Fruit fly (Drosophila melanogaster): Measurements from ENCODE around the gene CG3213.

Gene CG3213

DNA sequence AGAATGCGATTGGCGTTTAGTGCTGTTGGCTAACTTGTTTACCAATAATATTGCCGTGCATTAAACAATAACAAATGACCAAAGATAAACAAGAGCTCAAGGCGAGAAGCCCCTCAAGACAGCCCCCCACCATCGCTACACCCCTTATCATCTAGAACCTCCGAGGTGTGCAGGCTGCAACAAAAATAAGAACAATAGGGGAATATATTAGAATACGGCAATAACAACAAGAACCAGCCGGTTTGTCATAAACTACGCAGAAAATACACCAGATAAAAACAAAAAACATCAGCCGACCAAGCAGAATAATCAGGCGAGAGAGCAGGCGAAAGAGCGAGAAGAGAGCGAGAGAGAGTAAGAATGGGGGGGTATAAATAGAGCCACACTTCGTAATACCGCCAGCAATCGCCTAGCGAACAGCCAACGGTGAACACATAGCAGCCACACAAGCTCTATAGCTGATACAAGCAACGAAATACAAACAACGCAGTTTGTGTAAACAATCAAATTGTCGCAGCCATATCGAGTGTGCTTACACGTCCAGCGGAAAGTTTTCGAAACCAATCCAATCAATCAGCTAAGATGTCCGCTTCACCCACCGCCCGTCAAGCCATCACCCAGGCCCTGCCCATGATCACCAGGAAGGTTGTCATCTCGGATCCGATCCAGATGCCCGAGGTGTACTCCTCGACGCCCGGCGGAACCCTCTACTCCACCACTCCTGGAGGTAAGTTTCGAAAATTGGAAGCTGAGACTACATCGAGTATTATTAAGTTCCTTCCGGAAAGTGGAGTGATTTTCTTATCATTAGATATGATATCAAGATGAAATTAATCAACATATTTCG is 41.2 kb downstream of the CG3213 start, which contains the start of gene Thor (continued):
- TF ChIP-seq pan (optimal IDR thresholded peaks at IDR 0.05) (no peak), CrebA (GFP tag; optimal IDR thresholded peaks at IDR 0.05; ENCODE audit: borderline replicate concordance) (peak; percentile 59), CG32264 (GFP tag; optimal IDR thresholded peaks at IDR 0.05) (no peak), dmrt93B (GFP tag; optimal IDR thresholded peaks at IDR 0.05) (no peak)

DNA sequence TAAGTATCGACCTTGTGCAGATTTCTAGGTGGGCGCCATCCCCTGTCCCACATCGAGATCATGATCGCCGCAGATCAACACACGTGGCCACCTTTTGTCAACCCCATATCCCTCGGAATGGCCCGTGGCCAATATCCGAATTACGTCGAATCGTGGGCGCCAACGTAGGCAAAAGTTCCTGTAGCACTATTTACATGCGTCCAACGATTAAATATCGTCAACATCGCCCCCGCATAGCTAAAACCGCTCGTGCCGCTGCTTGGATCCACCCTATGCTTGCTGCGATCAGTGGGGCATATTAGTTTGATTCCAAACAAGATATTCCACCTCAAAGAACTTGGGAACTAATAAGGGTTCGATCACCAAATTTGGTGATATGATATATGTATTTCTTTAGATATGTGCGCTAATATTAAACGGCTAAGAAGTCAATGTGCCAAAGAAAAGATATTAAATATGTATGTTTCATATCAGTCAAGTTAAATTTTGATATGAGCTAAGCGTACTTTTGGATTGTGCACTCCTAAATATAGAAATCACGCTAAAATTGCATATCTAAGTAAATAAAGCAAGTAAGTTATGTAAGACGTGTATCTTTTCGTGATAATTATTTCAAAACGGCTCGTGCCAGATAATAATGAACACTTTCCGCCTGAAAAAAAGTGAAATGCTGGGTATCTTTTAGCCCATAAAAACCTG is 42.2 kb downstream of the CG3213 start:
- TF ChIP-seq Hr83 (GFP tag; optimal IDR thresholded peaks at IDR 0.05; ENCODE audit: poor library complexity, severe bottlenecking), result no peak
- peak in 1 of 2 experiments; percentile 1 for TF ChIP-seq foxo (GFP tag; optimal IDR thresholded peaks at IDR 0.05)
- peak; percentile 10 for TF ChIP-seq woc (GFP tag; optimal IDR thresholded peaks at IDR 0.05)
- TF ChIP-seq sv (GFP tag; optimal IDR thresholded peaks at IDR 0.05), result peak; percentile 2

DNA sequence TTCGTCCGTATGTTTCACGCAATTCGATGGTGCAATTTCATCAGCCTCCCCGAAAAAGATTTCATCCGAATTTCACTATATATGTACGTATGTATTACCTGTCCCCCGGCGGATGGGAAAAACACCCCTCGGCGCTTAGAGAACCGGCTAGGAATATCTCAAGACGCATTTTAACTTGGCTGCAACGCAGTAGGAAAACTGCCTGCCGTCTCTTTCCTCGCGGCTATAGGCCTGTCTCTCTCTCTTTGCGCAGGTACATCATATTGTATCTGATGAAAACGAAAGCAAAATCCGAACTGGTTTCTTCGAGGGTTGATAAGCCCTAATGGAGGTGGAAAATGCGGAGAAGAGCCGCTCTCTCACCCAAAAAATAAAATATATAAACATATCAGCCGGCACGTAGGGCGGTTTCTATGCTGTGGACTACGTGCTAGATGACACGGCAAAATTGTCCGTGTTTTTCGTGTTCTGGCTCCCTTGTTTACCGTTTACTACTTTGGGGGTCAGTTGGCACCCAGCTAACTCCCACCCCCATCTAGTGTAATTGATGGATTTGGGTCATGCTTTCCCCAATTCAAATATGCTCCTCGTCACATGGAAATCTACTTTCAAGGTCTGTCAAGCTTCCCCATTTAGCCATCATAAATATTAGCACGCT is 42.9 kb downstream of the CG3213 start:
- TF ChIP-seq sv (GFP tag; optimal IDR thresholded peaks at IDR 0.05) (no peak), Dif (GFP tag; optimal IDR thresholded peaks at IDR 0.05; ENCODE audit: partially characterized antibody) (no peak), Hr83 (GFP tag; optimal IDR thresholded peaks at IDR 0.05; ENCODE audit: poor library complexity, severe bottlenecking) (peak; percentile 9), rgr (GFP tag; optimal IDR thresholded peaks at IDR 0.05) (no peak)

DNA sequence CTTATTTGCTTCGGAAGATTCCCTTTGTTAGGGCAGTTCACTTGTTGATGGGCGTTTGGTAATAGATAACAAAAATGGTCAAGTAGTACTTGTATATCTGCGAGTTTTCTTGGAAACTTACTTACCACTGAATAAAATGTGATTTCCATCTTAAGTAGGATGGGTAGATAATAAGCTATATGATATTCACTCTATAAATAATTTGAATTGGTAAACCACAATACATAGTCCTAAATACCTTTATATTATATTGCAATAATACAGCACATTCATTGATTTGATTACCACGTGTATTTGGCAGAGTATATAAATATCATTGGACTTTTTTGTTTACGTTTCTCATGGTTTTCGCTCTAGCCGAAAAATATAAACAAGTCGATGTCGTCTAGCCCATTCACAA is 43.5 kb downstream of the CG3213 start:
- TF ChIP-seq br (GFP tag; optimal IDR thresholded peaks at IDR 0.05) (no peak), brk (GFP tag; optimal IDR thresholded peaks at IDR 0.05) (no peak), foxo (GFP tag; optimal IDR thresholded peaks at IDR 0.05) (peak in 1 of 2 experiments; percentile 35), N (GFP tag; optimal IDR thresholded peaks at IDR 0.05) (no peak), sage (GFP tag; optimal IDR thresholded peaks at IDR 0.05) (no peak), woc (GFP tag; optimal IDR thresholded peaks at IDR 0.05) (no peak), HLH106 (tag; optimal IDR thresholded peaks at IDR 0.05) (peak; percentile 3), Dfd (GFP tag; optimal IDR thresholded peaks at IDR 0.05) (no peak), rgr (GFP tag; optimal IDR thresholded peaks at IDR 0.05) (peak; percentile 27), OdsH (GFP tag; optimal IDR thresholded peaks at IDR 0.05) (no peak), Sp1 (GFP tag; optimal IDR thresholded peaks at IDR 0.05) (no peak), ey (GFP tag; optimal IDR thresholded peaks at IDR 0.05) (peak; percentile 11), fru (GFP tag; optimal IDR thresholded peaks at IDR 0.05) (peak; percentile 41), Mio (GFP tag; optimal IDR thresholded peaks at IDR 0.05) (no peak), h (GFP tag; optimal IDR thresholded peaks at IDR 0.05) (no peak), dmrt93B (GFP tag; optimal IDR thresholded peaks at IDR 0.05) (peak; percentile 10)

DNA sequence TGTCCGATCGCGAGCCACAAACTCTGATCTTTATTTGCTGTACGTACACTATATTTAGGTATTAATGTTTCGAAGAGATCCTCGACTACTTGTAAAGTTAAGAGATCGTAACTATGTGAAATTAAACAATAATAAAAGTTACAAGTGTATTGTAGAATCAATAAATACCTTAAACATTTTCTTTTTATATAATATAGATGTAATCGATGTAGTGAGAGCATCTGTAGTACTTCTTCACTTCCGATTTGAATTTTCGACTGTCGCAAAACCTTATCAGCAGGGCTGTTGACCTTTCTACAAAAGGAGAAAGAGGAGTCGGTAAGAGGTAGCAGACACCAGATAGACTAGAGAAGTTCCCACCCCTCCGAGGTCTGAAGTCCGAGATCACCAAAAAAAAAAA is 44.3 kb downstream of the CG3213 start:
- TF ChIP-seq usp (GFP tag; optimal IDR thresholded peaks at IDR 0.05), result no peak
- no peak for TF ChIP-seq tai (GFP tag; optimal IDR thresholded peaks at IDR 0.05)
- no peak for TF ChIP-seq CrebA (GFP tag; optimal IDR thresholded peaks at IDR 0.05; ENCODE audit: borderline replicate concordance)
- peak; percentile 41 for TF ChIP-seq Sp1 (GFP tag; optimal IDR thresholded peaks at IDR 0.05)
- TF ChIP-seq sage (GFP tag; optimal IDR thresholded peaks at IDR 0.05), result no peak
- TF ChIP-seq Hr83 (GFP tag; optimal IDR thresholded peaks at IDR 0.05; ENCODE audit: poor library complexity, severe bottlenecking), result no peak
- TF ChIP-seq ey (GFP tag; optimal IDR thresholded peaks at IDR 0.05), result peak; percentile 31
- no peak for TF ChIP-seq lola (GFP tag; optimal IDR thresholded peaks at IDR 0.05)
- TF ChIP-seq OdsH (GFP tag; optimal IDR thresholded peaks at IDR 0.05), result peak; percentile 40
- TF ChIP-seq CG9705 (GFP tag; optimal IDR thresholded peaks at IDR 0.05), result no peak
- no peak for TF ChIP-seq Vsx2 (GFP tag; optimal IDR thresholded peaks at IDR 0.05; ENCODE audit: partially characterized antibody)
- no peak for TF ChIP-seq Mio (GFP tag; optimal IDR thresholded peaks at IDR 0.05)
- no peak for TF ChIP-seq brk (GFP tag; optimal IDR thresholded peaks at IDR 0.05)
- TF ChIP-seq jim (GFP tag; optimal IDR thresholded peaks at IDR 0.05), result no peak
- no peak for TF ChIP-seq dl (GFP tag; optimal IDR thresholded peaks at IDR 0.05; ENCODE audit: insufficient read depth in 1 of 2, partially characterized antibody in 2 of 2)
- TF ChIP-seq dmrt93B (GFP tag; optimal IDR thresholded peaks at IDR 0.05), result no peak
- TF ChIP-seq HLH106 (tag; optimal IDR thresholded peaks at IDR 0.05), result peak; percentile 45
- TF ChIP-seq Jra (GFP tag; optimal IDR thresholded peaks at IDR 0.05), result no peak
- TF ChIP-seq dsf (GFP tag; optimal IDR thresholded peaks at IDR 0.05; ENCODE audit: borderline replicate concordance), result no peak
- peak; percentile 57 for TF ChIP-seq rgr (GFP tag; optimal IDR thresholded peaks at IDR 0.05)
- no peak for TF ChIP-seq Myc (optimal IDR thresholded peaks at IDR 0.05)
- no peak for TF ChIP-seq Hr78 (GFP tag; optimal IDR thresholded peaks at IDR 0.05)
- peak; percentile 57 for TF ChIP-seq h (GFP tag; optimal IDR thresholded peaks at IDR 0.05)
- TF ChIP-seq Dif (GFP tag; optimal IDR thresholded peaks at IDR 0.05; ENCODE audit: partially characterized antibody), result no peak
- peak; percentile 38 for TF ChIP-seq psq (GFP tag; optimal IDR thresholded peaks at IDR 0.05)
- TF ChIP-seq GATAd (GFP tag; optimal IDR thresholded peaks at IDR 0.05), result no peak
- no peak for TF ChIP-seq N (GFP tag; optimal IDR thresholded peaks at IDR 0.05)
- no peak for TF ChIP-seq pan (optimal IDR thresholded peaks at IDR 0.05)
- TF ChIP-seq sv (GFP tag; optimal IDR thresholded peaks at IDR 0.05), result no peak

All from whole organism, wandering third instar larva.